Worm (Caenorhabditis elegans) whole organism, late embryonic: Measurements from ENCODE around the gene flp-21.

Experiments
- ahr-1 ChIP-seq: sonication (generic microtip); optimal IDR thresholded peaks from 2 replicates; lab custom pipeline; 2016; ENCODE audit warnings: missing genetic modification characterization, missing compliant biosample characterization
- ama-1 ChIP-seq: fragments of 150-350 bp; optimal IDR thresholded peaks from 2 replicates; lab custom pipeline; 2014
- che-1 ChIP-seq: sonication (generic microtip); optimal IDR thresholded peaks from 2 replicates; lab custom pipeline; 2016; ENCODE audit warnings: mild to moderate bottlenecking, missing genetic modification characterization, missing compliant biosample characterization
- hlh-15 ChIP-seq: sonication (generic microtip); optimal IDR thresholded peaks from 2 replicates; lab custom pipeline; 2016; ENCODE audit warnings: missing genetic modification characterization, missing compliant biosample characterization
- lim-6 ChIP-seq: sonication (generic microtip); optimal IDR thresholded peaks from 2 replicates; lab custom pipeline; 2016; ENCODE audit warnings: missing genetic modification characterization, missing compliant biosample characterization
- madf-2 ChIP-seq: sonication (generic microtip); optimal IDR thresholded peaks from 2 replicates; lab custom pipeline; 2017; ENCODE audit warnings: missing genetic modification characterization, missing compliant biosample characterization
- nhr-11 ChIP-seq: fragments of 150-350 bp; optimal IDR thresholded peaks from 2 replicates; lab custom pipeline; 2014; ENCODE audit warnings: missing biosample characterization, missing genetic modification characterization
- pag-3 ChIP-seq: sonication (generic microtip); optimal IDR thresholded peaks from 2 replicates; lab custom pipeline; 2016; ENCODE audit warnings: missing compliant biosample characterization, missing genetic modification characterization, borderline replicate concordance
- pat-9 ChIP-seq: fragments of 200-800 bp; sonication (Bioruptor generic); optimal IDR thresholded peaks from 2 replicates; lab custom pipeline; 2018; ENCODE audit warnings: mild to moderate bottlenecking, missing genetic modification characterization, moderate library complexity, missing compliant biosample characterization
- syd-9 ChIP-seq: sonication (generic microtip); optimal IDR thresholded peaks from 2 replicates; lab custom pipeline; 2016; ENCODE audit warnings: mild to moderate bottlenecking, missing genetic modification characterization, moderate library complexity, missing compliant biosample characterization

- TF ChIP-seq syd-9 (tag; lab: Kevin White, UChicago) (no peak), che-1 (tag; lab: Kevin White, UChicago) (no peak), lim-6 (no peak), madf-2 (tag; lab: Kevin White, UChicago) (no peak), ama-1 (no peak), ahr-1 (tag; lab: Kevin White, UChicago) (no peak), hlh-15 (tag; lab: Kevin White, UChicago) (no peak), pag-3 (tag; lab: Kevin White, UChicago) (no peak), pat-9 (tag; lab: Kevin White, UChicago) (no peak), nhr-11 (tag; lab: Kevin White, UChicago) (no peak)
These were observed 38.6 kb upstream of the flp-21 start, which contains the start of gene T05B11.4 for ce11 chrV:7754557-7754956.
